Worm (Caenorhabditis elegans) whole organism, young adult: ENCODE results near the gene F37H8.5.

Experiments
- B0019.2 ChIP-seq: fragments of 200-800 bp; sonication (Bioruptor generic); conservative IDR thresholded peaks from 2 replicates; pipeline ENCODE4 v1.3.6; 2022; ENCODE audit warnings: missing genetic modification reagents, missing genetic modification characterization, missing compliant biosample characterization
- C06A6.2 ChIP-seq: fragments of 200-800 bp; sonication (Bioruptor generic); conservative IDR thresholded peaks from 2 replicates; pipeline ENCODE4 v1.3.6; 2022; ENCODE audit warnings: missing genetic modification characterization, missing compliant biosample characterization
- C17E4.6 ChIP-seq: fragments of 200-800 bp; sonication (Bioruptor generic); IDR thresholded peaks from 2 replicates; pipeline ENCODE4 v1.3.6; 2022; ENCODE audit warnings: missing genetic modification reagents, missing genetic modification characterization, missing compliant biosample characterization
- F10E7.11 ChIP-seq: sonication (generic microtip); optimal IDR thresholded peaks from 2 replicates; lab custom pipeline; 2017; ENCODE audit warnings: mild to moderate bottlenecking, missing genetic modification characterization, moderate library complexity, missing compliant biosample characterization
- F23B12.7 ChIP-seq: sonication (generic microtip); optimal IDR thresholded peaks from 2 replicates; lab custom pipeline; 2017; ENCODE audit warnings: missing genetic modification characterization, mild to moderate bottlenecking, missing compliant biosample characterization, antibody characterized with exemption, moderate library complexity; ENCODE audit not compliant: insufficient read depth
- F39B2.1 ChIP-seq: fragments of 200-800 bp; sonication (Bioruptor generic); IDR thresholded peaks from 2 replicates; pipeline ENCODE4 v1.3.6; 2022; ENCODE audit warnings: missing genetic modification reagents, missing genetic modification characterization, missing compliant biosample characterization
- F57A8.1 ChIP-seq: fragments of 200-800 bp; sonication (Bioruptor generic); optimal IDR thresholded peaks from 2 replicates; lab custom pipeline; 2018; ENCODE audit warnings: mild to moderate bottlenecking, missing genetic modification characterization, moderate library complexity, missing compliant biosample characterization
- T07F8.4 ChIP-seq: sonication (generic microtip); optimal IDR thresholded peaks from 2 replicates; lab custom pipeline; 2016; ENCODE audit warnings: mild to moderate bottlenecking, missing genetic modification characterization, moderate library complexity, missing compliant biosample characterization
- Y56A3A.18 ChIP-seq: fragments of 200-800 bp; sonication (Bioruptor generic); IDR thresholded peaks from 2 replicates; pipeline ENCODE4 v1.3.6; 2022; ENCODE audit warnings: missing genetic modification reagents, missing genetic modification characterization, missing compliant biosample characterization
- Y79H2A.3 ChIP-seq: fragments of 200-800 bp; sonication (Bioruptor generic); conservative IDR thresholded peaks from 2 replicates; pipeline ENCODE4 v1.3.6; 2022; ENCODE audit warnings: missing genetic modification reagents, missing genetic modification characterization, missing compliant biosample characterization
- ama-1 ChIP-seq, 3 experiments: fragments of 150-350 bp in 1 of 3; sonication (generic microtip) in 2 of 3; optimal IDR thresholded peaks; 2 replicates each; lab custom pipeline; 2014 to 2018; ENCODE audit warnings: missing biosample characterization in 2 of 3, missing genetic modification characterization in 2 of 3, missing genetic modification reagents in 2 of 3
- attf-6 ChIP-seq: fragments of 200-800 bp; sonication (Bioruptor generic); IDR thresholded peaks from 2 replicates; pipeline ENCODE4 v1.3.6; 2022; ENCODE audit warnings: missing genetic modification reagents, missing genetic modification characterization, missing compliant biosample characterization
- bed-1 ChIP-seq: fragments of 200-800 bp; sonication (Bioruptor generic); IDR thresholded peaks from 2 replicates; pipeline ENCODE4 v1.3.6; 2022; ENCODE audit warnings: missing genetic modification reagents, missing genetic modification characterization, missing compliant biosample characterization
- bed-2 ChIP-seq: fragments of 200-800 bp; sonication (Bioruptor generic); IDR thresholded peaks from 2 replicates; pipeline ENCODE4 v1.3.6; 2022; ENCODE audit warnings: missing genetic modification reagents, missing genetic modification characterization, missing compliant biosample characterization
- ccch-3 ChIP-seq: fragments of 200-800 bp; sonication (Bioruptor generic); optimal IDR thresholded peaks from 2 replicates; lab custom pipeline; 2018; ENCODE audit warnings: mild to moderate bottlenecking, missing genetic modification characterization, missing compliant biosample characterization
- ceh-27 ChIP-seq: fragments of 200-800 bp; sonication (Bioruptor generic); optimal IDR thresholded peaks from 2 replicates; lab custom pipeline; 2018; ENCODE audit warnings: mild to moderate bottlenecking, missing genetic modification characterization, moderate library complexity, missing compliant biosample characterization
- ceh-79 ChIP-seq: sonication (generic microtip); optimal IDR thresholded peaks from 2 replicates; lab custom pipeline; 2017; ENCODE audit warnings: mild to moderate bottlenecking, missing genetic modification characterization, missing compliant biosample characterization
- ceh-91 ChIP-seq: fragments of 200-800 bp; sonication (Bioruptor generic); IDR thresholded peaks from 2 replicates; pipeline ENCODE4 v1.3.6; 2022; ENCODE audit warnings: missing genetic modification reagents, missing genetic modification characterization, missing compliant biosample characterization
- die-1 ChIP-seq: sonication (generic microtip); optimal IDR thresholded peaks from 2 replicates; lab custom pipeline; 2016; ENCODE audit warnings: missing genotype, mild to moderate bottlenecking, missing genetic modification characterization, missing compliant biosample characterization
- dox-1 ChIP-seq: fragments of 200-800 bp; sonication (Bioruptor generic); IDR thresholded peaks from 2 replicates; pipeline ENCODE4 v1.3.6; 2022; ENCODE audit warnings: missing genetic modification reagents, missing genetic modification characterization, missing compliant biosample characterization
- efl-1 ChIP-seq: fragments of 150-350 bp; optimal IDR thresholded peaks from 2 replicates; lab custom pipeline; 2014; ENCODE audit warnings: missing biosample characterization, missing genetic modification reagents, missing genetic modification characterization
- egl-44 ChIP-seq: fragments of 200-800 bp; sonication (Bioruptor generic); IDR thresholded peaks from 2 replicates; pipeline ENCODE4 v1.3.6; 2022; ENCODE audit warnings: missing genetic modification reagents, missing genetic modification characterization, missing compliant biosample characterization
- ekl-4 ChIP-seq: fragments of 200-800 bp; sonication (Bioruptor generic); IDR thresholded peaks from 2 replicates; pipeline ENCODE4 v1.3.6; 2022; ENCODE audit warnings: missing genetic modification reagents, missing genetic modification characterization, missing compliant biosample characterization
- ets-4 ChIP-seq: fragments of 200-800 bp; sonication (Bioruptor generic); optimal IDR thresholded peaks from 2 replicates; lab custom pipeline; 2018; ENCODE audit warnings: mild to moderate bottlenecking, missing genetic modification characterization, missing compliant biosample characterization
- hmg-20 ChIP-seq: fragments of 200-800 bp; sonication (Bioruptor generic); IDR thresholded peaks from 2 replicates; pipeline ENCODE4 v1.3.6; 2022; ENCODE audit warnings: missing genetic modification reagents, missing genetic modification characterization, missing compliant biosample characterization
- hrde-1 ChIP-seq: sonication (generic microtip); optimal IDR thresholded peaks from 2 replicates; lab custom pipeline; 2016; ENCODE audit warnings: missing genetic modification characterization, mild to moderate bottlenecking, missing compliant biosample characterization, moderate library complexity, missing genotype, missing genetic modification reagents, borderline replicate concordance
- let-607 ChIP-seq, 2 experiments: fragments of 200-800 bp in 1 of 2; sonication (Bioruptor generic) in 1 of 2; sonication (generic microtip) in 1 of 2; optimal IDR thresholded peaks; 2 replicates each; lab custom pipeline; 2016 to 2018; ENCODE audit warnings: mild to moderate bottlenecking in 2 of 2, missing compliant biosample characterization in 2 of 2, missing genetic modification characterization in 2 of 2, moderate library complexity in 2 of 2, missing genotype in 1 of 2
- lin-26 ChIP-seq: fragments of 200-800 bp; sonication (Bioruptor generic); IDR thresholded peaks from 2 replicates; pipeline ENCODE4 v1.3.6; 2022; ENCODE audit warnings: missing genetic modification reagents, missing genetic modification characterization, missing compliant biosample characterization
- madf-3 ChIP-seq: fragments of 200-800 bp; sonication (Bioruptor generic); IDR thresholded peaks from 2 replicates; pipeline ENCODE4 v1.3.6; 2022; ENCODE audit warnings: missing genetic modification reagents, missing genetic modification characterization, missing compliant biosample characterization
- madf-6 ChIP-seq: fragments of 200-800 bp; sonication (Bioruptor generic); IDR thresholded peaks from 2 replicates; pipeline ENCODE4 v1.3.6; 2022; ENCODE audit warnings: missing genetic modification reagents, missing genetic modification characterization, missing compliant biosample characterization
- mes-4 ChIP-seq: sonication (generic microtip); optimal IDR thresholded peaks from 2 replicates; lab custom pipeline; 2016; ENCODE audit warnings: missing genotype, missing genetic modification characterization, missing compliant biosample characterization
- nfyb-1 ChIP-seq: fragments of 200-800 bp; sonication (Bioruptor generic); IDR thresholded peaks from 2 replicates; pipeline ENCODE4 v1.3.6; 2022; ENCODE audit warnings: missing genetic modification reagents, missing genetic modification characterization, missing compliant biosample characterization
- nhr-27 ChIP-seq: fragments of 200-800 bp; sonication (Bioruptor generic); optimal IDR thresholded peaks from 2 replicates; lab custom pipeline; 2018; ENCODE audit warnings: mild to moderate bottlenecking, missing genetic modification characterization, moderate library complexity, missing compliant biosample characterization
- nhr-90 ChIP-seq: sonication (generic microtip); optimal IDR thresholded peaks from 2 replicates; lab custom pipeline; 2016; ENCODE audit warnings: missing genotype, mild to moderate bottlenecking, missing genetic modification characterization, missing compliant biosample characterization
- pbrm-1 ChIP-seq: fragments of 200-800 bp; sonication (Bioruptor generic); IDR thresholded peaks from 2 replicates; pipeline ENCODE4 v1.3.6; 2022; ENCODE audit warnings: missing genetic modification reagents, missing genetic modification characterization, missing compliant biosample characterization
- rec-8 ChIP-seq, 2 experiments: sonication (generic microtip); optimal IDR thresholded peaks; 2 replicates each; lab custom pipeline; 2016; ENCODE audit warnings: mild to moderate bottlenecking in 2 of 2, missing genetic modification characterization in 2 of 2, missing genetic modification reagents in 2 of 2, missing genotype in 2 of 2, missing biosample characterization in 1 of 2, missing compliant biosample characterization in 1 of 2, moderate library complexity in 1 of 2
- sdz-38 ChIP-seq: sonication (generic microtip); optimal IDR thresholded peaks from 2 replicates; lab custom pipeline; 2016; ENCODE audit warnings: missing genotype, missing genetic modification characterization, missing compliant biosample characterization
- snpc-1.3 ChIP-seq: sonication (generic microtip); optimal IDR thresholded peaks from 2 replicates; lab custom pipeline; 2017; ENCODE audit warnings: missing genetic modification characterization, mild to moderate bottlenecking, missing compliant biosample characterization, antibody characterized with exemption, moderate library complexity, missing genotype, missing genetic modification reagents; ENCODE audit not compliant: insufficient read depth
- tbx-9 ChIP-seq: sonication (generic microtip); optimal IDR thresholded peaks from 2 replicates; lab custom pipeline; 2016; ENCODE audit warnings: borderline replicate concordance, missing genetic modification characterization, inconsistent platforms, missing compliant biosample characterization
- unc-130 ChIP-seq: sonication (generic microtip); optimal IDR thresholded peaks from 2 replicates; lab custom pipeline; 2016; ENCODE audit warnings: missing genetic modification reagents, missing genetic modification characterization, missing compliant biosample characterization
- unc-62 ChIP-seq: fragments of 150-350 bp; optimal IDR thresholded peaks from 2 replicates; lab custom pipeline; 2014; ENCODE audit warnings: missing biosample characterization, missing genetic modification reagents, missing genetic modification characterization
- xnd-1 ChIP-seq: sonication (generic microtip); optimal IDR thresholded peaks from 2 replicates; lab custom pipeline; 2016; ENCODE audit warnings: missing genotype, missing genetic modification reagents, missing genetic modification characterization, missing compliant biosample characterization
- ztf-25 ChIP-seq: fragments of 200-800 bp; sonication (Bioruptor generic); IDR thresholded peaks from 2 replicates; pipeline ENCODE4 v1.3.6; 2022; ENCODE audit warnings: missing genetic modification reagents, missing genetic modification characterization, missing compliant biosample characterization
- ztf-28 ChIP-seq: fragments of 200-800 bp; sonication (Bioruptor generic); IDR thresholded peaks from 2 replicates; pipeline ENCODE4 v1.3.6; 2022; ENCODE audit warnings: missing genetic modification reagents, missing genetic modification characterization, missing compliant biosample characterization
- ztf-3 ChIP-seq: fragments of 200-800 bp; sonication (Bioruptor generic); optimal IDR thresholded peaks from 2 replicates; lab custom pipeline; 2018; ENCODE audit warnings: mild to moderate bottlenecking, missing genetic modification characterization, missing compliant biosample characterization

F37H8.5 gene

ce11 chrII:11155400-11155799, 32.6 kb upstream of the F37H8.5 start:
- no peak for TF ChIP-seq B0019.2 (GFP tag; lab: Robert Waterston, UW)
- no peak for TF ChIP-seq Y56A3A.18 (GFP tag; lab: Robert Waterston, UW)
- TF ChIP-seq hmg-20 (GFP tag; lab: Robert Waterston, UW), result no peak
- no peak for TF ChIP-seq ztf-28 (GFP tag; lab: Robert Waterston, UW)
- no peak for TF ChIP-seq C06A6.2
- TF ChIP-seq nhr-27 (tag; lab: Kevin White, UChicago), result no peak
- no peak for TF ChIP-seq ccch-3 (GFP tag; lab: Kevin White, UChicago)
- TF ChIP-seq let-607 (tag; optimal IDR thresholded peaks at IDR 0.05; lab: Kevin White, UChicago), result no peak
- TF ChIP-seq F57A8.1 (GFP tag; lab: Kevin White, UChicago), result no peak
- TF ChIP-seq egl-44, result no peak
- TF ChIP-seq xnd-1 (tag; lab: Kevin White, UChicago), result no peak
- TF ChIP-seq F10E7.11, result no peak
- TF ChIP-seq dox-1 (GFP tag; lab: Robert Waterston, UW), result no peak

ce11 chrII:11156160-11156559, 31.8 kb upstream of the F37H8.5 start:
- TF ChIP-seq pbrm-1, result no peak
- TF ChIP-seq ets-4, result no peak
- TF ChIP-seq efl-1 (GFP tag; lab: Kevin White, UChicago), result no peak
- no peak for TF ChIP-seq Y79H2A.3 (GFP tag; lab: Robert Waterston, UW)
- TF ChIP-seq ceh-79, result no peak
- TF ChIP-seq bed-2 (GFP tag; lab: Robert Waterston, UW), result no peak
- TF ChIP-seq unc-130 (GFP tag; lab: Kevin White, UChicago), result no peak
- no peak for TF ChIP-seq snpc-1.3 (tag; lab: Kevin White, UChicago)
- no peak for TF ChIP-seq B0019.2 (GFP tag; lab: Robert Waterston, UW)
- TF ChIP-seq ceh-27 (GFP tag; lab: Kevin White, UChicago), result no peak
- no peak for TF ChIP-seq F39B2.1 (GFP tag; lab: Robert Waterston, UW)
- no peak for TF ChIP-seq F23B12.7 (tag; lab: Kevin White, UChicago)
- no peak for TF ChIP-seq rec-8 (tag; optimal IDR thresholded peaks at IDR 0.05; lab: Kevin White, UChicago)
- no peak for TF ChIP-seq T07F8.4 (tag; lab: Kevin White, UChicago)
- TF ChIP-seq nfyb-1, result no peak
- TF ChIP-seq, all 124 proteins: peak for 0

ce11 chrII:11157660-11158059, 30.3 kb upstream of the F37H8.5 start:
- TF ChIP-seq madf-6 (GFP tag; lab: Robert Waterston, UW) (peak; percentile 58), unc-62 (GFP tag; lab: Kevin White, UChicago) (no peak), nfyb-1 (peak; percentile 68), tbx-9 (tag; lab: Kevin White, UChicago) (no peak), attf-6 (GFP tag; lab: Robert Waterston, UW) (0 out of 2 replicates have a peak, but pooled peaks have one; percentile 22), bed-1 (GFP tag; lab: Robert Waterston, UW) (no peak), ekl-4 (GFP tag; lab: Robert Waterston, UW) (peak; percentile 59; the same call in 1 of the 2 replicates), madf-3 (GFP tag; lab: Robert Waterston, UW) (no peak), sdz-38 (tag; lab: Kevin White, UChicago) (no peak), mes-4 (tag; lab: Kevin White, UChicago) (peak; percentile 36), die-1 (tag; lab: Kevin White, UChicago) (peak; percentile 88), hrde-1 (tag; lab: Kevin White, UChicago) (peak; percentile 58), ama-1 (optimal IDR thresholded peaks at IDR 0.05; lab: Kevin White, UChicago) (no peak), ama-1 (GFP tag; optimal IDR thresholded peaks at IDR 0.05; lab: Kevin White, UChicago) (peak in 1 of 2 experiments; percentile 75), pbrm-1 (peak; percentile 72), lin-26 (GFP tag; lab: Robert Waterston, UW) (peak; percentile 84), ceh-79 (no peak), C06A6.2 (no peak), ztf-3 (no peak), snpc-1.3 (tag; lab: Kevin White, UChicago) (peak; percentile 58), C17E4.6 (peak; percentile 51; the same call in 1 of the 2 replicates), nhr-90 (tag; lab: Kevin White, UChicago) (peak; percentile 80), ceh-91 (GFP tag; lab: Robert Waterston, UW) (no peak), ztf-25 (GFP tag; lab: Robert Waterston, UW) (peak; percentile 89; the same call in 1 of the 2 replicates)
